Worm (Caenorhabditis elegans): Measurements from ENCODE around the gene arrd-3.

- TF ChIP-seq nhr-237 (tag; optimal IDR thresholded peaks at IDR 0.05), result no peak
- no peak for TF ChIP-seq lin-13 (tag; optimal IDR thresholded peaks at IDR 0.05)
- TF ChIP-seq lsy-2 (tag; optimal IDR thresholded peaks at IDR 0.05), result no peak
- TF ChIP-seq mls-2 (tag; optimal IDR thresholded peaks at IDR 0.05), result no peak
- TF ChIP-seq cnd-1 (tag; optimal IDR thresholded peaks at IDR 0.05), result no peak
- no peak for TF ChIP-seq nhr-76 (tag; optimal IDR thresholded peaks at IDR 0.05)
- TF ChIP-seq ces-1 (GFP tag; optimal IDR thresholded peaks at IDR 0.05), result no peak
Observed at ce11 chrII:9418843-9419532, 6.6 kb downstream of the arrd-3 start.
